Worm (Caenorhabditis elegans) whole organism, early embryonic: ENCODE data around the gene ule-4.

Source experiments
- ama-1 ChIP-seq: fragments of 150-350 bp; optimal IDR thresholded peaks from 2 replicates; lab custom pipeline; 2014
- ets-7 ChIP-seq: sonication (generic microtip); optimal IDR thresholded peaks from 2 replicates; lab custom pipeline; 2016; ENCODE audit warnings: missing genotype, missing genetic modification characterization, missing compliant biosample characterization
- scrt-1 ChIP-seq: fragments of 200-800 bp; sonication (Bioruptor generic); IDR thresholded peaks from 2 replicates; pipeline ENCODE4 v1.3.6; 2022; ENCODE audit warnings: missing genetic modification characterization, missing compliant biosample characterization
- sea-1 ChIP-seq: fragments of 200-800 bp; sonication (Bioruptor generic); conservative IDR thresholded peaks from 2 replicates; pipeline ENCODE4 v1.3.6; 2022; ENCODE audit warnings: missing genetic modification characterization, missing compliant biosample characterization
- tbx-37 ChIP-seq: fragments of 200-800 bp; sonication (Bioruptor generic); conservative IDR thresholded peaks from 2 replicates; pipeline ENCODE4 v1.3.6; 2022; ENCODE audit warnings: missing genetic modification reagents, missing genetic modification characterization, missing compliant biosample characterization

- TF ChIP-seq ama-1 (lab: Kevin White, UChicago), result no peak
- TF ChIP-seq tbx-37 (GFP tag; lab: Robert Waterston, UW), result no peak
- no peak for TF ChIP-seq ets-7
- no peak for TF ChIP-seq scrt-1
- TF ChIP-seq sea-1 (GFP tag; lab: Robert Waterston, UW), result no peak
Observed at ce11 chrIV:13692522-13692921, 45.1 kb upstream of the ule-4 start.
